Fruit fly (Drosophila melanogaster): ENCODE data around the gene Eig71Ed.

Gene Eig71Ed

dm6 chr3L:15636978-15637377 is 15.4 kb upstream of the Eig71Ed start:
- TF ChIP-seq CG17801 (GFP tag; optimal IDR thresholded peaks at IDR 0.05; ENCODE audit: partially characterized antibody): no peak

- no peak for TF ChIP-seq CG17801 (GFP tag; optimal IDR thresholded peaks at IDR 0.05; ENCODE audit: partially characterized antibody)
These were observed 14.7 kb upstream of the Eig71Ed start for dm6 chr3L:15637618-15638017.

- TF ChIP-seq CG17801 (GFP tag; optimal IDR thresholded peaks at IDR 0.05; ENCODE audit: partially characterized antibody): no peak
These were observed 13.8 kb upstream of the Eig71Ed start for dm6 chr3L:15638524-15638923.

dm6 chr3L:15639978-15640377 is 12.4 kb upstream of the Eig71Ed start:
- TF ChIP-seq CG17801 (GFP tag; optimal IDR thresholded peaks at IDR 0.05; ENCODE audit: partially characterized antibody): no peak

DNA sequence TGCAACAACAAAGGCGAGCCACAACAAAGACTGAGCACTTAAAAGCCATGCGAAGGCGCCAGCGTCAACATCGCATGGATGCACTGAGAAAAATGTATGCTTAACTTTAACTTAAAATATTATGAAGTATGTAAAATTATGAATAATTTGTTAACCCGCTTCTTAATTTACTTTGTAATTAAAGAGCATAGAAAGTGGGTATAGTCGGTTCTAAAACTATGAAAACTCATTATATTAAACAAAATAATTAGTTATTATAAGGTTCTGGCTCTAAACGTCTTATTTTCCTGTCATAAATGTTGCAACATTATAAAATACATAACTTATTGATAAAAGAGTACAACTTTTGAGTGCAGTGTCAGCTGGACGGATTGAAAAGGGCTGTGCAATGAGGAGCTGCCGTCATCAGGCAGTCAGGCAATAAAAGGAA is 10.7 kb upstream of the Eig71Ed start:
- no peak for TF ChIP-seq CG17801 (GFP tag; optimal IDR thresholded peaks at IDR 0.05; ENCODE audit: partially characterized antibody)

DNA sequence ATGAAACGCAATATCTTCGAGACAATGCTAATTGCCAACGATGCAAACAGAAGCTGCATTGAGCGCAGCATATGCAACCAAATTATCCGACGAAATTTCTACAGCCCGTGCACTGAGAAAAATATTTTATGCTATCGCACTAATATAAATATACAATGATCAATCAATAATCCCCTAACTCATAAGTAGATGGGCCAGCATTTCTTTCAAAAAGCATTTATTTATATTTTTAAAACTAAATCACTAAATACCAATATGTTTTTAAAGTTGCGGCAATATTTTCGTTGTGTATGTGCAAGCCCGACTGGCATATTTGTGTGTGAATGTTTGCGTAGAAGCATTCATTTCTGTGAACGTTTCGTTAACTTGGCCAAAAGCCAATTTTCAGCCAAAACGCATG is 6.2 kb upstream of the Eig71Ed start:
- no peak for TF ChIP-seq CG17801 (GFP tag; optimal IDR thresholded peaks at IDR 0.05; ENCODE audit: partially characterized antibody)

DNA sequence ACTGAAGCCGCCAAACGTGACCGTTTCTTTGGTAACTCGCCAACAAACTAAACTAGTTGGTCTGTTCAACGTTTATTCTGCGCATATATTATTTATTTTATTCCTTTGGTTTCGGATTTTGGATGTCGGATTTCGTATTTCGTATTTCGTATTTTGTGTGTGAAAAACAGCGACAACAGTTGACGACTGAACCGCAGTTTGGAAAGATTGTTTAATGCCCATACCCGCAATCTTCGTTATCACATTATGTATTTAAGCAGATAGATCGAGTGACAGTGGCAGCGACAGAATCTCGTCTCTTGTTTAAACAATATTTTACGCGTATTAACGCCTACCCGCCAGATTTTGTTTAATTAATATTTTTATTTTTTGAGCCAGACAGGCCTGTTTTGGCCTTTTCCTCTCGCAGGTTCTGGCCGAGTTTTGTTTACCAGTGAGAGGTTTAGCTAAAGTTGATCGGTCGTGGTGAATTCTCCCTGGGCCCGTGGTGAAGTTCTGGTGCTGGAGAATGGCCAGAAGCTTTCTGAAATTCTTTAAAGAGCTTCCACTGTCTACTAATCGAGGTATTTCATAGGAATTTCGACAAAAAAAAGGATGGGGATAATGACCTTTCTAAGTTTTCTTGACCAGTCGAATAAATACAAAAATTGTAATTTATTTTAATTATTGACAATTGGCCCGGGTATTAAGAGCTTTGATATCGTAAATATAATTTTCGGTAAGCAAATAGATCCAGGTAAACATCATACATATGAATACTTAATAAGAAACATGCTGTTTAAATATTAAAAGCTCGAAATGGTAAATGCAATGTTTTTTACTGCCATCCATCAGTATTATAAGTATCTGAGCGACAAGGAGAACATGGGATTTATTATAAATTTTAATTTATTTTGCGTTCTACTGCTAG is 4.4 kb upstream of the Eig71Ed start, which contains the start of the genes comm3 and CG43083:
TSS of gene comm3 (minus strand) at position 51 of the 910 bp plus-strand sequence.
TSS of gene CG43083 (plus strand) at position 860 of the 910 bp plus-strand sequence.
- no peak for TF ChIP-seq CG17801 (GFP tag; optimal IDR thresholded peaks at IDR 0.05; ENCODE audit: partially characterized antibody)

dm6 chr3L:15649561-15649960 is 2.8 kb upstream of the Eig71Ed start, which contains the start of the genes Eig71Ea and Eig71Eb:
TSS of gene Eig71Ea (minus strand) at chr3L:15649661.
TSS of gene Eig71Eb (plus strand) at chr3L:15649936.
- TF ChIP-seq CG17801 (GFP tag; optimal IDR thresholded peaks at IDR 0.05; ENCODE audit: partially characterized antibody): no peak

DNA sequence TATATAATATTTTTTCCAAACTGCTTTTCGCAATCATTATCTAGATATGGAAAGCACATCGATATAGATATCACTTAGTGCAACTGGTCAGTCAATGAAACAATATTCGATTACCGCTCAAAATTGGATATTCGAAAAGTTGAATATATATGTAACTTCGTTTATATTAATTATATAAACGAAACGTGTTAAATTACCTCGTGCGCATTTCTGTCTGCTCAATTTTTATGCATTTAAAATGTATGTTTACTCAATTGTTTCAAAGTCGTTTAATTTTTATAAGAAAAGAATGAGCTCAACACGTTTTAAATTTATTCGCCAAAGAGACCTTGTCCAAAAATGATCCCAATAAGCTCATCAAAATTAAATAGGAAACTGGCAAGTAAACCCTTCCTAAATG is 1.8 kb upstream of the Eig71Ed start, which contains the start of gene CG43084:
TSS of gene CG43084 (plus strand) at position 301 of the 400 bp plus-strand sequence.
- TF ChIP-seq CG17801 (GFP tag; optimal IDR thresholded peaks at IDR 0.05; ENCODE audit: partially characterized antibody): no peak

- TF ChIP-seq CG17801 (GFP tag; optimal IDR thresholded peaks at IDR 0.05; ENCODE audit: partially characterized antibody): no peak
These were observed 3.6 kb downstream of the Eig71Ed start, which contains the start of gene Eig71Ee for dm6 chr3L:15655910-15656309. TSS of gene Eig71Ee (minus strand) at chr3L:15656010.

dm6 chr3L:15657290-15657689 is 5.0 kb downstream of the Eig71Ed start, which contains the start of the genes Eig71Ef and Eig71Eg:
TSS of gene Eig71Ef (minus strand) at chr3L:15657390.
TSS of gene Eig71Eg (plus strand) at chr3L:15657628.
- no peak for TF ChIP-seq CG17801 (GFP tag; optimal IDR thresholded peaks at IDR 0.05; ENCODE audit: partially characterized antibody)

DNA sequence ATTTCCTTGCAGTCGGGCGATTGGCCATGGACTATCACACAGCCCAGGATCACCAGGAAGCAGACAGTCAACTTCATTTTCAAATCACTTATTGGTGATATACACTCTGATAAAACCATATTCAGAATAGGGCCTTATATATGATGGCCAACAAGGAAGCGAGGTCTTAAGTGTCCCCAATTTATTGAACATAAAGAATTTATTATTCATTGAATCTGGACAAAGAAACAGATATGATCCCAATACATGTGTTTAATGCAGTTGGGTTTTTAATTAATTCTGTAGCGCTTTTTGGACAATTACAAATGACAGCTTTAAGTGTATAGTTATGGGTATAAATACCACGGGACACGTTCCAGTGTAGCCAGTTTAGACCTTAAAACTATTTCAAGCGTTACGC is 7.0 kb downstream of the Eig71Ed start, which contains the start of the genes Eig71Eh and Eig71Ei:
TSS of gene Eig71Eh (minus strand) at position 101 of the 400 bp plus-strand sequence.
TSS of gene Eig71Ei (plus strand) at position 367 of the 400 bp plus-strand sequence.
- no peak for TF ChIP-seq CG17801 (GFP tag; optimal IDR thresholded peaks at IDR 0.05; ENCODE audit: partially characterized antibody)

DNA sequence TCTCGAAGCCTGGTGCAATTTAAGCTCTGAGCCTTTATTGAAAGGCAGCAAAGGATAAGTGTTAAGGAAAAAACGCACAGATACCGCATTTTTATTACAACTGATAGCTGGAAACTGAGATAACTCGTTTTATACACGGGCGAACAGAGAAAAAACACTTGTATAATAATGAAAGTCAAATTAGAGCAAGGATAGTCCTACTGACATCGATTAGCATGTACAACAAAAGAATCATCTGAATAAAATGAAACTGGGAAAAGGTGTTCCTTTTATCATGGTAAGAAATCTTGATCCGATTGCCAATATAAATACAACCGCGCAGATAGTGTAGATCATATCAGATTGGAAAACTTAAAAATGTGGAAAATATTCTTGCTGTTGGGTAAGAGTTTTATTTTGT is 8.6 kb downstream of the Eig71Ed start, which contains the start of the genes Eig71Ej and Eig71Ek:
TSS of gene Eig71Ej (minus strand) at position 101 of the 400 bp plus-strand sequence.
TSS of gene Eig71Ek (plus strand) at position 334 of the 400 bp plus-strand sequence.
- no peak for TF ChIP-seq CG17801 (GFP tag; optimal IDR thresholded peaks at IDR 0.05; ENCODE audit: partially characterized antibody)

DNA sequence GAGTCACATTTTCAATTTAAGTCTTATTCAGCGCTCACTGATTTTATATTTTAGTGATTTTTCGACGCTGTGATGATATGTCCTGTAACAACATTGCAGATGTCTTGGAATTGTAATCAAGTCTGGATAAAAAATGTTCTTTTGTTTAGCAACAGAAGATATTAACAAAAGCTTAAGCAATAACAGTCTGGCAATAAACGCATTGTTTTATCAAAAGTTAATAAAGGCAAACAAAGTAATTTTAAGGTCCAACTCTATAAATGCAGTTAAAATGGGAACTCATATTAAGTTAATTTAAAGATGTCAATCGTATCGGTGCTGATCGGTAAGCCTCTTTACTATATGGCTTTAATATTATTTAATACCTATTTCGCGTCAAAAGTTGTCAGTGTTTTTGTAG is 9.2 kb downstream of the Eig71Ed start, which contains the start of gene CG43082:
TSS of gene CG43082 (plus strand) at position 301 of the 400 bp plus-strand sequence.
- TF ChIP-seq CG17801 (GFP tag; optimal IDR thresholded peaks at IDR 0.05; ENCODE audit: partially characterized antibody): no peak

DNA sequence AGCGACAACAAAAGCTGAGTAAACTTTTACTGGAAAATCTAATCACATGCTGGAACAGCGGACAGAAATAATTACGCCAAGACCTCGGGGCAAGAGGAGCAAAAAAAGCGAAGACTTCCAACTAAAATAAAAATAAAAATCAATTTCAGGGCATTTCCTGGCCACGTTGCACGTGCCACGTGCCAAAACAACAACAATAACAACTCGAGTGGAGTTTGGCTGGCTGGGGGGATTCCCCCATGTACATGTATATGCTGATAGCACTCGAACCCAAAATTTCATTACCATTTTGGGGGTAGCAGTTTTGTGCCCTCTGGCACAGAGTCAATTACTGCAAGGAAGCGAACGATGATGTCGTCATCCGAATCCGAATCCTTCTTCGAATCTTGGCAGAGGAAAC is 10.2 kb downstream of the Eig71Ed start:
- no peak for TF ChIP-seq CG17801 (GFP tag; optimal IDR thresholded peaks at IDR 0.05; ENCODE audit: partially characterized antibody)

Measured in ovary, adult (tissue).